Worm (Caenorhabditis elegans) whole organism, L1 larva: ENCODE measurements around the gene nhr-21.

ENCODE experiments used
- aha-1 ChIP-seq: fragments of 150-350 bp; optimal IDR thresholded peaks from 2 replicates; lab custom pipeline; 2014; ENCODE audit warnings: missing biosample characterization, missing genetic modification characterization
- ceh-82 ChIP-seq, 3 experiments: fragments of 150-350 bp in 1 of 3; sonication (generic microtip) in 2 of 3; optimal IDR thresholded peaks; 2 replicates each; lab custom pipeline; 2014 to 2017; ENCODE audit warnings: missing biosample characterization in 3 of 3, missing genetic modification characterization in 3 of 3
- nhr-11 ChIP-seq: fragments of 150-350 bp; optimal IDR thresholded peaks from 2 replicates; lab custom pipeline; 2014; ENCODE audit warnings: missing biosample characterization, missing genetic modification characterization
- nhr-20 ChIP-seq: sonication (generic microtip); optimal IDR thresholded peaks from 2 replicates; lab custom pipeline; 2016; ENCODE audit warnings: mild to moderate bottlenecking, missing genetic modification characterization, missing compliant biosample characterization
- nhr-237 ChIP-seq: fragments of 150-350 bp; optimal IDR thresholded peaks from 2 replicates; lab custom pipeline; 2014; ENCODE audit warnings: missing biosample characterization, missing genetic modification characterization

- no peak for TF ChIP-seq nhr-237 (tag; lab: Kevin White, UChicago)
- no peak for TF ChIP-seq ceh-82 (tag; optimal IDR thresholded peaks at IDR 0.05; lab: Kevin White, UChicago)
- TF ChIP-seq nhr-20: no peak
- no peak for TF ChIP-seq nhr-11 (tag; lab: Kevin White, UChicago)
- no peak for TF ChIP-seq aha-1
Observed at ce11 chrII:7340703-7341102, 1.7 kb downstream of the nhr-21 start.
